Worm (Caenorhabditis elegans) whole organism, early embryonic: ENCODE data around the gene F34D10.4.

Experiments
- B0310.2 ChIP-seq: sonication (generic microtip); optimal IDR thresholded peaks from 2 replicates; lab custom pipeline; 2016; ENCODE audit warnings: mild to moderate bottlenecking, missing genetic modification characterization, missing compliant biosample characterization
- F13C5.2 ChIP-seq: sonication (generic microtip); optimal IDR thresholded peaks from 2 replicates; lab custom pipeline; 2017; ENCODE audit warnings: mild to moderate bottlenecking, missing genetic modification characterization, inconsistent platforms, missing compliant biosample characterization
- aly-1 ChIP-seq: sonication (generic microtip); optimal IDR thresholded peaks from 2 replicates; lab custom pipeline; 2016; ENCODE audit warnings: missing genetic modification characterization, missing compliant biosample characterization
- ama-1 ChIP-seq: fragments of 150-350 bp; optimal IDR thresholded peaks from 2 replicates; lab custom pipeline; 2014
- ceh-13 ChIP-seq: fragments of 200-800 bp; sonication (Bioruptor generic); optimal IDR thresholded peaks from 2 replicates; lab custom pipeline; 2018; ENCODE audit warnings: mild to moderate bottlenecking, missing genetic modification characterization, missing compliant biosample characterization
- ceh-36 ChIP-seq: sonication (generic microtip); optimal IDR thresholded peaks from 2 replicates; lab custom pipeline; 2016; ENCODE audit warnings: missing genetic modification characterization, inconsistent platforms, missing compliant biosample characterization
- ets-7 ChIP-seq: sonication (generic microtip); optimal IDR thresholded peaks from 2 replicates; lab custom pipeline; 2016; ENCODE audit warnings: missing genotype, missing genetic modification characterization, missing compliant biosample characterization
- flt-1 ChIP-seq: fragments of 200-800 bp; sonication (Bioruptor generic); IDR thresholded peaks from 2 replicates; pipeline ENCODE4 v1.3.6; 2022; ENCODE audit warnings: missing genetic modification characterization, missing compliant biosample characterization
- hmbx-1 ChIP-seq: sonication (generic microtip); optimal IDR thresholded peaks from 2 replicates; lab custom pipeline; 2016; ENCODE audit warnings: mild to moderate bottlenecking, missing genetic modification characterization, missing compliant biosample characterization
- hmg-4 ChIP-seq: fragments of 200-800 bp; sonication (Bioruptor generic); optimal IDR thresholded peaks from 2 replicates; lab custom pipeline; 2018; ENCODE audit warnings: mild to moderate bottlenecking, missing genetic modification characterization, missing compliant biosample characterization
- hnd-1 ChIP-seq: sonication (generic microtip); optimal IDR thresholded peaks from 2 replicates; lab custom pipeline; 2016; ENCODE audit warnings: missing genetic modification characterization, missing compliant biosample characterization
- pes-1 ChIP-seq: fragments of 200-800 bp; sonication (Bioruptor generic); IDR thresholded peaks from 2 replicates; pipeline ENCODE4 v1.3.6; 2022; ENCODE audit warnings: missing genetic modification reagents, missing genetic modification characterization, missing compliant biosample characterization
- scrt-1 ChIP-seq: fragments of 200-800 bp; sonication (Bioruptor generic); IDR thresholded peaks from 2 replicates; pipeline ENCODE4 v1.3.6; 2022; ENCODE audit warnings: missing genetic modification characterization, missing compliant biosample characterization
- sea-1 ChIP-seq: fragments of 200-800 bp; sonication (Bioruptor generic); conservative IDR thresholded peaks from 2 replicates; pipeline ENCODE4 v1.3.6; 2022; ENCODE audit warnings: missing genetic modification characterization, missing compliant biosample characterization
- tbx-11 ChIP-seq: fragments of 200-800 bp; sonication (Bioruptor generic); IDR thresholded peaks from 2 replicates; pipeline ENCODE4 v1.3.6; 2022; ENCODE audit warnings: missing genetic modification characterization, missing compliant biosample characterization
- tbx-37 ChIP-seq: fragments of 200-800 bp; sonication (Bioruptor generic); conservative IDR thresholded peaks from 2 replicates; pipeline ENCODE4 v1.3.6; 2022; ENCODE audit warnings: missing genetic modification reagents, missing genetic modification characterization, missing compliant biosample characterization
- tra-4 ChIP-seq: sonication (generic microtip); optimal IDR thresholded peaks from 2 replicates; lab custom pipeline; 2017; ENCODE audit warnings: missing genetic modification characterization, missing compliant biosample characterization

The F34D10.4 gene

DNA sequence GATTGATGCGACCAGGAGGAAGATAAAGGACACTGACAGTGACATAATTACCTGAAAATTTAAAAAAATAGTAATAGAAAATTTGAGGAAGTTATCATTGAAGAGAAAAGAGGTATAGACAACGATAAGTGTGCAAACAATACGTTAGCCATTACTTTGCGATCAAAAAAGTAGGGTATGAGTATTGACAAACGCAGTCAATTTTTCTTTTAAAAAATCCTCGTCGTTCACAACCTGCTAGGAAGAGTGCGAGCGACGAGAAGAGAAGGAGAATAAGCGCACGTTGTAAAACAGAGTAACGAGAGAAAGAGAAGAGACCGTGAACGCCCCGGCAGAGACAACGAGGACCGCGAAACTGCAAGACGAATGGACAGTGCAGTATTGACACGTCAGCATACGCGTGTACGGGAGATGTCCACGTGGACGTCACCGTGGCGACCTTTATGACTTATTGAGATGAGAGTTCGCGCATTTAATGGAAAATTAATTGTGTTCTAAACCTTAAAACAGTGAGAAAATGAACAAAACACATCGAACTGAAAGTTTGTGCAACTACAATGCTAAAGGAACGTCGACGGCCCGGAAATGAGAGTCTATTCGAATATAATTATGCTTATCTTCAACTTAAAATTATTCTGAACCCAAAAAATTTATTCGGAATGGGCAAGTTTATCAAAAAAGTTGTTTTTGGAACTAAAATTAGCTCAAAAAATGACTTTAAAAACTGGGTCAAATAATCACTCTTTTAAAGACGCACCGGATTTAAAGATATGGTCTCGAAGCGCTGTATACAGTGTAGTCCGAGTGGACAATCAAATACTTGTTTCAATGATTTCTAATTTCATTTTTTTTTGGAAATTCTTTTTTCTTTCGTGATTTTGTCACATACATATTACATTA, 34.7 kb upstream of the F34D10.4 start, which contains the start of the genes pdi-1 and C14B1.2:
Gene pdi-1 (minus strand): TSS at position 51 of the 900 bp plus-strand sequence.
Gene C14B1.2 (plus strand): TSS at position 850 of the 900 bp plus-strand sequence.
- TF ChIP-seq sea-1 (GFP tag; lab: Robert Waterston, UW) (no peak), hmg-4 (GFP tag; lab: Kevin White, UChicago) (peak; percentile 52)

DNA sequence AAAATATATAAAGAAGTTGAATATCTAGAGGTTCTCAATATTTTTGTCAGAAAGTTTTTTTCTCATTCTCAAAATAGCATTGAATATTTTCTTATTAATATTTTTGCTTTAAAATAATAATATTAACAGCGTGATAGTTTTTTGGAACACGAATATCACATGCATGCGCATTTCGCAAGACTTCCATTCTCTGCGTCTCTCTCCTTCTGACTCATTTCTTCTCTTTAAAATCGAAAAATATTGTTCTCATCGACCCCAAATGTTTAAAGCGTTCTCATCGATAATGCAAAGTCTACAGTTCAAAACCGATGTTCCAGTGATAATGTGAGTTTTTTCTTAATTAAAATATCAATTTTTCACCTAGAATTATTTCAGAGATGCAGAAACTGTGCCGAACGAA, 33.0 kb upstream of the F34D10.4 start, which contains the start of gene C14B1.3:
Gene C14B1.3 (plus strand): TSS at position 168 of the 400 bp plus-strand sequence.
- TF ChIP-seq ceh-13 (GFP tag; lab: Kevin White, UChicago) (no peak), scrt-1 (GFP tag; lab: Robert Waterston, UW) (no peak), sea-1 (GFP tag; lab: Robert Waterston, UW) (no peak), ama-1 (no peak), hnd-1 (no peak)

DNA sequence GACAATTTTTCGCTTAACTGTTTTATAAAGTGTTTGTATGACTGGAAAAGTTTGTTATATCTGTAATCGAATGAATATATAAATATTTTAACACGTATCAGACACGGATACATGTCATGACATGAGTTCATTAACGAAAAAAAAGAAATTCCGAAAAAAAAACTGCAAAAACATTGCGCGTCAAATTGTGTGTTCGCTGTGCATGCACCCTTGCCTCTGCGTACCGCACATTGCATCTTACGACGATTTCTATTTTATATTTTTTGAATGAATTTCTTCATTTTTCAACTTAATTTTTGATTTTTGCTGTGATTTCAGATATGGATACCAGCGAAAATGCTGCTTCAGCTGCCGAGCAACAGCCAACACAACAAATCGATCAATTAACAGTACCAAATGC, 31.4 kb upstream of the F34D10.4 start, which contains the start of gene wdr-5.1:
Gene wdr-5.1 (plus strand): TSS at position 319 of the 400 bp plus-strand sequence.
- TF ChIP-seq scrt-1 (GFP tag; lab: Robert Waterston, UW) (no peak), ceh-13 (GFP tag; lab: Kevin White, UChicago) (no peak), B0310.2 (tag; lab: Kevin White, UChicago) (no peak), flt-1 (no peak), hmbx-1 (tag; lab: Kevin White, UChicago) (no peak), aly-1 (tag; lab: Kevin White, UChicago) (no peak), pes-1 (GFP tag; lab: Robert Waterston, UW) (no peak), sea-1 (GFP tag; lab: Robert Waterston, UW) (no peak), ceh-36 (no peak), tbx-11 (no peak), hnd-1 (no peak), ama-1 (no peak), tbx-37 (GFP tag; lab: Robert Waterston, UW) (no peak), tra-4 (no peak), ets-7 (tag; lab: Kevin White, UChicago) (no peak), hmg-4 (GFP tag; lab: Kevin White, UChicago) (no peak), F13C5.2 (tag; lab: Kevin White, UChicago) (no peak)

DNA sequence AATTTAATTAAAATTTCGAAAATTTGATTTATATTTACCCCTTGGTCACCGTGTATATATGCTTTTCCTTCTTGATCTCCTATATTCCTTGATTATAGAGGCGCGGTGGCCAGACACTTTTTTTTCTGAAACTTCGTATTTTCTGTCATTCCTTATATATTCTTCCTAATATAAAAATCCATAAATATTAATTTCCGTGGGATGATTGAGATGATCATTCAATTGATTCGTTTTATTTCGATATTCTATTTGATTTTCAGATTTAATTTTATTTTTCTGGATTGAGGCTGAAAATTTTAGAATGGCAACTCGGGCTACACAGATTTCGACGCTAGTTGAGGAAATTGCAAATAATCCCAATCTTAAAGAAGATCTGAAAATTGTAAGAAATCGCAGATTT, 29.8 kb upstream of the F34D10.4 start, which contains the start of gene dph-1:
Gene dph-1 (plus strand): TSS at position 301 of the 400 bp plus-strand sequence.
- TF ChIP-seq tra-4 (no peak), pes-1 (GFP tag; lab: Robert Waterston, UW) (no peak), ceh-13 (GFP tag; lab: Kevin White, UChicago) (no peak)

DNA sequence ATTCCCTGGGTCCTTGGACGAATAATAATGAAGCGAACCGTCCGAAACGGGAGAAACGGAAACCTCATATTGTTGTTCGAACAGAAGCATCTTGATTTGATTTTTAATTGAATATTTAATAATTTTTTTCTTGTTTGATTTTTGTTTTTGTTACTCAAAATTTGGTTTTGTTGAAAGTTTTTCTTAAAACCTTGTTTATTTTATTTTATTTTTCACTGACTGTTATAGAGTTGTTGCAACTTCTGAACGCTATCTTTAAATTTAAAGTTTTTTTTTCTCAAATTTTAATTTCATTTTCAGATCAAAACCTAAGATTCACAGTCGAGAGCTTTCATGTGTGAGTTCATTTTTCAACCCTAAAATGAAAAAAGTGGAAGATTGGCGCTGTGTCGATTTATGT, 27.4 kb upstream of the F34D10.4 start, which contains the start of gene alkb-8:
Gene alkb-8 (plus strand): TSS at position 301 of the 400 bp plus-strand sequence.
- TF ChIP-seq hmbx-1 (tag; lab: Kevin White, UChicago) (no peak), F13C5.2 (tag; lab: Kevin White, UChicago) (no peak), aly-1 (tag; lab: Kevin White, UChicago) (no peak), tra-4 (no peak), hmg-4 (GFP tag; lab: Kevin White, UChicago) (no peak), ets-7 (tag; lab: Kevin White, UChicago) (no peak), sea-1 (GFP tag; lab: Robert Waterston, UW) (no peak), hnd-1 (no peak), tbx-11 (no peak), pes-1 (GFP tag; lab: Robert Waterston, UW) (no peak), ceh-36 (no peak), tbx-37 (GFP tag; lab: Robert Waterston, UW) (no peak), scrt-1 (GFP tag; lab: Robert Waterston, UW) (no peak), flt-1 (no peak), ama-1 (no peak), B0310.2 (tag; lab: Kevin White, UChicago) (no peak), ceh-13 (GFP tag; lab: Kevin White, UChicago) (no peak)

DNA sequence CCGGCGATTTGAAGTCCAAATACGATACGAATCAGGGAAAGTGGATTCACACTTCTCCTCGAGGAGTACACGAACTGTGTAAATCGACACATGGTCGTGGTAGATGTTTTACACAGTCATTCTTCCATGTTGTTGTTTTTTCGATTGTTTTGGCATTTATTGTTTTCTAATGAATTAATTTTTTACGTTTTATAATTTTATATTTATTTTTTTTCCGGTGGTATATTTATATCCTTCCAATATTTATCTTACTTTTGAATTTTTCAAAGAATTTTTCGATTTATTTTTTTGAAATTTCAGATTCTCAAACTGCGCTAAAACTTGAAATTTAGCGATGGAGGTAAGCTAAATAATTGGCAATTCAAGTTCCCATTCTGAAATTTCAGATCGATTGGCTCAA, 23.2 kb upstream of the F34D10.4 start, which contains the start of gene nrde-1:
Gene nrde-1 (plus strand): TSS at position 301 of the 400 bp plus-strand sequence.
- TF ChIP-seq aly-1 (tag; lab: Kevin White, UChicago) (no peak), ceh-36 (no peak), hmg-4 (GFP tag; lab: Kevin White, UChicago) (no peak), hmbx-1 (tag; lab: Kevin White, UChicago) (no peak), F13C5.2 (tag; lab: Kevin White, UChicago) (no peak), tra-4 (no peak)

DNA sequence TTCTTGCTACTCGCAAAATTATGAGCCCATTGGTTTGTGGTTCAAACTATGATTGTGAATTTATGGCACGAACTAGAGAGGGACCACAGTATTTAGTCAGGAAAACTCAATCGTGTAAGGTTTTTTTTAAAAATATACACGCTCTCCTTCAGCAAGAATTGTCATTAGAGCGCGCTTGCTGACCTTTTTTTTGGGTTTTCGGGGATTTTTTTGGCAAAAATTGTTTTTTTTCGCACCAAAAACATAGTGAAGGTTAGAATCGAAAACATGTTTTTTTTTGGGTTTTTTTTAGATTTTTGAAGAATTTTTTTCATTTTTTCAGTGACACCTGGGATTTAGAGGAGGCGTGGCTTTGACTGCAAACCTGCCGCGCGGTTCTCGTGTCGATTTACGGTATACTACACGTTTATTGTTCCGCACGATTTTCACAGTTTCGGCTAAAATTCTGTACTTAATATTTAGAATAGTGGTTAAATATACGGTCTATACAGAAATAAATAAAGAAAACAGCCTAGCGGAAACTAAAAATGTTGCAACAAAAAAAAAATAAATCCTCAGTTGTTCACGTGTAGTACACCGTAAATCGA, 20.2 kb upstream of the F34D10.4 start:
- TF ChIP-seq tbx-37 (GFP tag; lab: Robert Waterston, UW) (no peak), hnd-1 (no peak), B0310.2 (tag; lab: Kevin White, UChicago) (no peak), sea-1 (GFP tag; lab: Robert Waterston, UW) (no peak), hmg-4 (GFP tag; lab: Kevin White, UChicago) (no peak), scrt-1 (GFP tag; lab: Robert Waterston, UW) (no peak), hmbx-1 (tag; lab: Kevin White, UChicago) (no peak), ceh-13 (GFP tag; lab: Kevin White, UChicago) (no peak)
